Fruit fly (Drosophila melanogaster) whole organism, prepupa: Measurements from ENCODE around the gene CG5116.

Source experiments
- Blimp-1 ChIP-seq: fragments of 200-800 bp; sonication (Bioruptor generic); optimal IDR thresholded peaks from 3 replicates; lab custom pipeline; 2017; ENCODE audit warnings: missing biosample characterization, missing genetic modification characterization, mild to moderate bottlenecking, moderate library complexity, missing genetic modification reagents
- CG10631 ChIP-seq: fragments of 200-800 bp; sonication (Bioruptor generic); optimal IDR thresholded peaks from 2 replicates; lab custom pipeline; 2016; ENCODE audit warnings: missing biosample characterization, missing genetic modification characterization
- CG10669 ChIP-seq: fragments of 200-800 bp; sonication (Bioruptor generic); optimal IDR thresholded peaks from 3 replicates; lab custom pipeline; 2018; ENCODE audit warnings: missing biosample characterization, mild to moderate bottlenecking, missing genetic modification characterization, moderate library complexity
- CG11762 ChIP-seq: fragments of 200-800 bp; sonication (Bioruptor generic); optimal IDR thresholded peaks from 3 replicates; lab custom pipeline; 2016; ENCODE audit warnings: missing biosample characterization, missing genetic modification characterization; ENCODE audit not compliant: insufficient read depth
- CG15336 ChIP-seq: fragments of 200-800 bp; sonication (Bioruptor generic); IDR thresholded peaks from 2 replicates; pipeline ENCODE4 v1.3.6; 2022; ENCODE audit warnings: missing biosample characterization, missing genetic modification characterization
- CG1621 ChIP-seq: fragments of 200-800 bp; sonication (Bioruptor generic); optimal IDR thresholded peaks from 3 replicates; lab custom pipeline; 2018; ENCODE audit warnings: missing biosample characterization, mild to moderate bottlenecking, missing genetic modification characterization
- CG16779 ChIP-seq: fragments of 200-800 bp; sonication (Bioruptor generic); optimal IDR thresholded peaks from 3 replicates; lab custom pipeline; 2017; ENCODE audit warnings: missing biosample characterization, mild to moderate bottlenecking, missing genetic modification characterization
- CG3032 ChIP-seq: fragments of 200-800 bp; optimal IDR thresholded peaks from 2 replicates; lab custom pipeline; 2019; ENCODE audit warnings: missing biosample characterization, mild to moderate bottlenecking, missing genetic modification characterization, moderate library complexity
- CG31627 ChIP-seq: fragments of 200-800 bp; sonication (Bioruptor generic); optimal IDR thresholded peaks from 3 replicates; lab custom pipeline; 2016; ENCODE audit warnings: missing biosample characterization, missing genetic modification characterization
- CG32006 ChIP-seq: fragments of 200-800 bp; sonication (Bioruptor generic); optimal IDR thresholded peaks from 3 replicates; lab custom pipeline; 2017; ENCODE audit warnings: missing biosample characterization, mild to moderate bottlenecking, missing genetic modification characterization
- CG34406 ChIP-seq: fragments of 200-800 bp; sonication (Bioruptor generic); optimal IDR thresholded peaks from 3 replicates; lab custom pipeline; 2016; ENCODE audit warnings: missing biosample characterization, missing genetic modification characterization
- CG3919 ChIP-seq: fragments of 200-800 bp; sonication (Bioruptor generic); optimal IDR thresholded peaks from 3 replicates; lab custom pipeline; 2016; ENCODE audit warnings: missing biosample characterization, missing genetic modification characterization
- CG6163 ChIP-seq: fragments of 200-800 bp; sonication (Bioruptor generic); IDR thresholded peaks from 3 replicates; pipeline ENCODE4 v1.3.6; 2022; ENCODE audit warnings: missing biosample characterization, missing genetic modification characterization
- CG6276 ChIP-seq: fragments of 200-800 bp; sonication (Bioruptor generic); optimal IDR thresholded peaks from 2 replicates; lab custom pipeline; 2017; ENCODE audit warnings: missing biosample characterization, mild to moderate bottlenecking, missing genetic modification characterization
- CG6792 ChIP-seq: fragments of 200-800 bp; sonication (Bioruptor generic); optimal IDR thresholded peaks from 3 replicates; lab custom pipeline; 2016; ENCODE audit warnings: missing biosample characterization, missing genetic modification characterization
- CG6808 ChIP-seq: fragments of 200-800 bp; sonication (Bioruptor generic); optimal IDR thresholded peaks from 3 replicates; lab custom pipeline; 2017; ENCODE audit warnings: missing biosample characterization, missing genetic modification characterization, mild to moderate bottlenecking, moderate library complexity, missing genetic modification reagents
- CG6854 ChIP-seq: fragments of 200-800 bp; sonication (Bioruptor generic); optimal IDR thresholded peaks from 2 replicates; lab custom pipeline; 2017; ENCODE audit warnings: missing biosample characterization, mild to moderate bottlenecking, missing genetic modification characterization
- CG7368 ChIP-seq: fragments of 200-800 bp; sonication (Bioruptor generic); optimal IDR thresholded peaks from 3 replicates; lab custom pipeline; 2016; ENCODE audit warnings: missing biosample characterization, missing genetic modification characterization
- CG8119 ChIP-seq: fragments of 200-800 bp; sonication (Bioruptor generic); IDR thresholded peaks from 3 replicates; pipeline ENCODE4 v1.3.6; 2022; ENCODE audit warnings: missing biosample characterization, missing genetic modification characterization
- CG9139 ChIP-seq: fragments of 200-800 bp; sonication (Bioruptor generic); optimal IDR thresholded peaks from 3 replicates; lab custom pipeline; 2017; ENCODE audit warnings: missing biosample characterization, mild to moderate bottlenecking, missing genetic modification characterization
- Eip75B ChIP-seq: fragments of 200-800 bp; sonication (Bioruptor generic); optimal IDR thresholded peaks from 3 replicates; lab custom pipeline; 2016; ENCODE audit warnings: missing biosample characterization, missing genetic modification characterization
- Eip78C ChIP-seq: fragments of 200-800 bp; sonication (Bioruptor generic); peaks from one replicate; lab custom pipeline; 2016; ENCODE audit warnings: missing biosample characterization, missing genetic modification characterization
- Eip93F ChIP-seq: fragments of 200-800 bp; sonication (Bioruptor generic); optimal IDR thresholded peaks from 2 replicates; lab custom pipeline; 2016; ENCODE audit warnings: missing biosample characterization, mild to moderate bottlenecking, missing genetic modification characterization
- Ets96B ChIP-seq: fragments of 200-800 bp; optimal IDR thresholded peaks from 2 replicates; lab custom pipeline; 2019; ENCODE audit warnings: missing biosample characterization, mild to moderate bottlenecking, missing genetic modification characterization, moderate library complexity
- Hr38 ChIP-seq: sonication (Bioruptor generic); optimal IDR thresholded peaks from 2 replicates; lab custom pipeline; 2016; ENCODE audit warnings: missing biosample characterization, missing genetic modification characterization
- Lpt ChIP-seq: fragments of 200-800 bp; sonication (Bioruptor generic); optimal IDR thresholded peaks from 3 replicates; lab custom pipeline; 2016; ENCODE audit warnings: missing biosample characterization, missing genetic modification characterization
- Met ChIP-seq: fragments of 200-800 bp; sonication (Bioruptor generic); optimal IDR thresholded peaks from 3 replicates; lab custom pipeline; 2016; ENCODE audit warnings: missing biosample characterization, missing genetic modification characterization
- OdsH ChIP-seq: fragments of 200-800 bp; sonication (Bioruptor generic); optimal IDR thresholded peaks from 3 replicates; lab custom pipeline; 2016; ENCODE audit warnings: missing biosample characterization, missing genetic modification characterization
- Sox14 ChIP-seq: fragments of 200-800 bp; sonication (Bioruptor generic); optimal IDR thresholded peaks from 3 replicates; lab custom pipeline; 2016; ENCODE audit warnings: missing biosample characterization, missing genetic modification characterization
- Sox15 ChIP-seq: fragments of 200-800 bp; sonication (Bioruptor generic); optimal IDR thresholded peaks from 3 replicates; lab custom pipeline; 2016; ENCODE audit warnings: missing biosample characterization, missing genetic modification characterization
- achi ChIP-seq: fragments of 200-800 bp; sonication (Bioruptor generic); optimal IDR thresholded peaks from 3 replicates; lab custom pipeline; 2016; ENCODE audit warnings: missing biosample characterization, missing genetic modification characterization
- acj6 ChIP-seq: fragments of 200-800 bp; sonication (Bioruptor generic); optimal IDR thresholded peaks from 3 replicates; lab custom pipeline; 2016; ENCODE audit warnings: missing biosample characterization, missing genetic modification characterization
- cyc ChIP-seq: fragments of 200-800 bp; sonication (Bioruptor generic); optimal IDR thresholded peaks from 3 replicates; lab custom pipeline; 2016; ENCODE audit warnings: missing biosample characterization, missing genetic modification characterization
- dac ChIP-seq: fragments of 200-800 bp; sonication (Bioruptor generic); optimal IDR thresholded peaks from 2 replicates; lab custom pipeline; 2017; ENCODE audit warnings: missing biosample characterization, mild to moderate bottlenecking, missing genetic modification characterization
- dsx ChIP-seq: fragments of 200-800 bp; optimal IDR thresholded peaks from 3 replicates; lab custom pipeline; 2019; ENCODE audit warnings: missing biosample characterization, mild to moderate bottlenecking, missing genetic modification characterization, moderate library complexity; ENCODE audit not compliant: poor library complexity, severe bottlenecking
- eg ChIP-seq: fragments of 200-800 bp; sonication (Bioruptor generic); IDR thresholded peaks from 3 replicates; pipeline ENCODE4 v1.3.6; 2022; ENCODE audit warnings: missing biosample characterization, missing genetic modification characterization
- esn ChIP-seq: fragments of 200-800 bp; sonication (Bioruptor generic); optimal IDR thresholded peaks from 2 replicates; lab custom pipeline; 2016; ENCODE audit warnings: missing biosample characterization, mild to moderate bottlenecking, missing genetic modification characterization, moderate library complexity
- fd59A ChIP-seq: fragments of 200-800 bp; sonication (Bioruptor generic); optimal IDR thresholded peaks from 2 replicates; lab custom pipeline; 2017; ENCODE audit warnings: missing biosample characterization, mild to moderate bottlenecking, missing genetic modification characterization, missing genetic modification reagents
- fd85E ChIP-seq: fragments of 200-800 bp; sonication (Bioruptor generic); optimal IDR thresholded peaks from 3 replicates; lab custom pipeline; 2016; ENCODE audit warnings: missing biosample characterization, missing genetic modification characterization
- fkh ChIP-seq: fragments of 200-800 bp; sonication (Bioruptor generic); optimal IDR thresholded peaks from 3 replicates; lab custom pipeline; 2017; ENCODE audit warnings: missing biosample characterization, mild to moderate bottlenecking, missing genetic modification characterization, moderate library complexity
- lz ChIP-seq: fragments of 200-800 bp; sonication (Bioruptor generic); optimal IDR thresholded peaks from 3 replicates; lab custom pipeline; 2016; ENCODE audit warnings: missing biosample characterization, missing genetic modification characterization
- net ChIP-seq: fragments of 200-800 bp; sonication (Bioruptor generic); optimal IDR thresholded peaks from 3 replicates; lab custom pipeline; 2016; ENCODE audit warnings: missing biosample characterization, missing genetic modification characterization
- pdm3 ChIP-seq: fragments of 200-800 bp; sonication (Bioruptor generic); optimal IDR thresholded peaks from 3 replicates; lab custom pipeline; 2016; ENCODE audit warnings: missing biosample characterization, missing genetic modification characterization
- spab ChIP-seq: fragments of 200-800 bp; sonication (Bioruptor generic); optimal IDR thresholded peaks from 2 replicates; lab custom pipeline; 2017; ENCODE audit warnings: missing biosample characterization, mild to moderate bottlenecking, missing genetic modification characterization, missing genetic modification reagents
- ss ChIP-seq, 2 experiments: fragments of 200-800 bp; sonication (Bioruptor generic); optimal IDR thresholded peaks; 2 replicates in 1 of 2; 3 replicates in 1 of 2; lab custom pipeline; 2017 to 2018; ENCODE audit warnings: mild to moderate bottlenecking in 2 of 2, missing biosample characterization in 2 of 2, missing genetic modification characterization in 2 of 2, moderate library complexity in 1 of 2
- svp ChIP-seq: fragments of 200-800 bp; sonication (Bioruptor generic); peaks from one replicate; lab custom pipeline; 2016; ENCODE audit warnings: missing biosample characterization, missing genetic modification characterization
- topi ChIP-seq: fragments of 200-800 bp; sonication (Bioruptor generic); optimal IDR thresholded peaks from 3 replicates; lab custom pipeline; 2016; ENCODE audit warnings: missing biosample characterization, missing genetic modification characterization
- vri ChIP-seq: fragments of 200-800 bp; sonication (Bioruptor generic); optimal IDR thresholded peaks from 3 replicates; lab custom pipeline; 2016; ENCODE audit warnings: missing biosample characterization, mild to moderate bottlenecking, missing genetic modification characterization

Gene CG5116

DNA sequence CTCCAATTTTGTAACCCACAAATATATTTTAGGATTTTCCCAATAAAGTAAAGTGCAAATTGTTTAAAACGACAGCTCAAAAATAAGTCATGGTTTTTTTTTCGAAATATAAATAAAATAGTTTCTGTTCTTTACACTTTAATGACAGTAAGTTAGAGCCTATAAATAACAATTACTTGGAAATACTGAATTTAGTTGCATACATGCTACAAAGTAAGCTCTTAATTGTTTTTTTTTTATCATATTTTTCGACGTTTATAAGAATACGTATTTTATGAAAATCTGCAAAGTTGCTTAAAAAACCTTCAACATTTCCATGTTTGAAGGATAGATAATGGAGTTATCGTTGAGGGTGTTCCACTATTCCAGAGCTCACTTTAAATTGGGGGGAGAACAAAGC is 34.6 kb downstream of the CG5116 start (continued):
- no peak for TF ChIP-seq Eip93F (GFP tag; lab: Kevin White, UChicago)
- TF ChIP-seq CG6163 (GFP tag; lab: Robert Waterston, UW) = no peak
- no peak for TF ChIP-seq Lpt (GFP tag; lab: Kevin White, UChicago)
- peak; percentile 12 for TF ChIP-seq Met (GFP tag; lab: Kevin White, UChicago)
- TF ChIP-seq CG32006 (GFP tag; lab: Kevin White, UChicago) = no peak
- peak; percentile 59 for TF ChIP-seq svp (GFP tag; lab: Kevin White, UChicago)
- TF ChIP-seq dac (GFP tag; lab: Kevin White, UChicago) = no peak
- peak; percentile 16 for TF ChIP-seq CG34406 (GFP tag; lab: Kevin White, UChicago)
- no peak for TF ChIP-seq Blimp-1
- peak; percentile 15 for TF ChIP-seq Eip75B (GFP tag; lab: Kevin White, UChicago)
- TF ChIP-seq fd59A (GFP tag; lab: Kevin White, UChicago) = no peak
- no peak for TF ChIP-seq CG6808
- TF ChIP-seq CG1621 (tag; lab: Kevin White, UChicago) = no peak
- no peak for TF ChIP-seq dsx (GFP tag; lab: Kevin White, UChicago)
- TF ChIP-seq CG6792 (GFP tag; lab: Kevin White, UChicago) = peak; percentile 35
- TF ChIP-seq CG16779 (tag; lab: Kevin White, UChicago) = no peak
- peak; percentile 31 for TF ChIP-seq CG31627 (GFP tag; lab: Kevin White, UChicago)
- no peak for TF ChIP-seq fkh (GFP tag; lab: Kevin White, UChicago)
- no peak for TF ChIP-seq Sox14 (GFP tag; lab: Kevin White, UChicago)
- TF ChIP-seq acj6 (GFP tag; lab: Kevin White, UChicago) = no peak
- no peak for TF ChIP-seq Hr38 (GFP tag; lab: Kevin White, UChicago)
- TF ChIP-seq CG11762 (GFP tag; lab: Kevin White, UChicago) = no peak
- TF ChIP-seq OdsH (GFP tag; lab: Kevin White, UChicago) = peak; percentile 6
- TF ChIP-seq CG8119 = no peak
- TF ChIP-seq CG10631 (GFP tag; lab: Kevin White, UChicago) = peak; percentile 8
- no peak for TF ChIP-seq CG3919

DNA sequence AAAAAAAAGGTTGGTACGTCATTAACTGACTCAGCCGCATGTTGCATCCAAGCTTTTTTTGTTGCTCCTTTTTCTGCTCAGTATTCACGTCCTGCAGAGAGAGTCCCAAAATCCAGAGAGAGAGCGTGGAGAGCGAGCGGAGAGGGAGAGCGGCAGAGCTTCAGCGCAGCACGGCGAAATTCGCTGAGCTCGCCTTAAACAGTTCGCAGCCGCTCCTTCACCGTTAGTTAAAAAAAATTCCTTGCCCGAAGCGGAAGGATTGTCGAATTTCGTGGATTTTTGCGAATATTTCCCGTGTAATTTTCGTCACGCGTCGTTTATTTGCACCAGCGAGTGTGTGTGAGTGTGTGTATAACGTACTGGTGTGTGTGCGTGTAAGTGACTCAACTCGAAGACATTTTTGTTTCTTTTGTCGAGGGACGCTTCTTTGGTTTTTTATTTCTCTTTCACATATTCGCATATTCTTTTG is 35.2 kb downstream of the CG5116 start:
- no peak for TF ChIP-seq svp (GFP tag; lab: Kevin White, UChicago)
- no peak for TF ChIP-seq lz (GFP tag; lab: Kevin White, UChicago)
- no peak for TF ChIP-seq Sox15 (GFP tag; lab: Kevin White, UChicago)
- no peak for TF ChIP-seq CG3032 (tag; lab: Kevin White, UChicago)
- no peak for TF ChIP-seq cyc (GFP tag; lab: Kevin White, UChicago)
- no peak for TF ChIP-seq dac (GFP tag; lab: Kevin White, UChicago)
- peak; percentile 28 for TF ChIP-seq dsx (GFP tag; lab: Kevin White, UChicago)
- TF ChIP-seq Hr38 (GFP tag; lab: Kevin White, UChicago) = no peak
- no peak for TF ChIP-seq achi (GFP tag; lab: Kevin White, UChicago)
- no peak for TF ChIP-seq eg (GFP tag; lab: Robert Waterston, UW)
- no peak for TF ChIP-seq fd85E (GFP tag; lab: Kevin White, UChicago)
- no peak for TF ChIP-seq fd59A (GFP tag; lab: Kevin White, UChicago)
- TF ChIP-seq ss (GFP tag; optimal IDR thresholded peaks at IDR 0.05; lab: Kevin White, UChicago) = peak; percentile 51 to 54
- peak; percentile 39 for TF ChIP-seq CG16779 (tag; lab: Kevin White, UChicago)
- no peak for TF ChIP-seq CG10669
- TF ChIP-seq Eip78C (GFP tag; lab: Kevin White, UChicago) = peak; percentile 73
- TF ChIP-seq CG6163 (GFP tag; lab: Robert Waterston, UW) = peak; percentile 65; the same call in 2 of the 3 replicates
- TF ChIP-seq CG6276 = peak; percentile 8
- TF ChIP-seq spab = peak; percentile 37
- TF ChIP-seq CG6808 = peak; percentile 57
- TF ChIP-seq topi (GFP tag; lab: Kevin White, UChicago) = peak; percentile 21
- peak; percentile 65 for TF ChIP-seq CG6854 (GFP tag; lab: Kevin White, UChicago)
- TF ChIP-seq CG11762 (GFP tag; lab: Kevin White, UChicago) = no peak
- TF ChIP-seq Met (GFP tag; lab: Kevin White, UChicago) = no peak
- peak; percentile 64 for TF ChIP-seq CG9139 (GFP tag; lab: Kevin White, UChicago)
- TF ChIP-seq esn (GFP tag; lab: Kevin White, UChicago) = no peak
- peak; percentile 45; the same call in 1 of the 2 replicates for TF ChIP-seq CG15336 (GFP tag; lab: Robert Waterston, UW)
- TF ChIP-seq vri (GFP tag; lab: Kevin White, UChicago) = peak; percentile 23
- peak; percentile 54; the same call in 2 of the 3 replicates for TF ChIP-seq CG8119
- peak; percentile 11 for TF ChIP-seq CG7368 (GFP tag; lab: Kevin White, UChicago)
- TF ChIP-seq Ets96B = peak; percentile 14
- TF ChIP-seq pdm3 (GFP tag; lab: Kevin White, UChicago) = peak; percentile 3
- TF ChIP-seq CG1621 (tag; lab: Kevin White, UChicago) = peak; percentile 14
- no peak for TF ChIP-seq fkh (GFP tag; lab: Kevin White, UChicago)
- TF ChIP-seq net = peak; percentile 21
- no peak for TF ChIP-seq Blimp-1
